Worm (Caenorhabditis elegans) whole organism, young adult: Measurements from ENCODE around the gene sre-30.

Experiments
- B0035.1 ChIP-seq: sonication (generic microtip); optimal IDR thresholded peaks from 2 replicates; lab custom pipeline; 2016; ENCODE audit warnings: missing genetic modification characterization, mild to moderate bottlenecking, missing compliant biosample characterization, missing genotype, missing genetic modification reagents
- D2030.7 ChIP-seq: fragments of 200-800 bp; sonication (Bioruptor generic); IDR thresholded peaks from 2 replicates; pipeline ENCODE4 v1.3.6; 2022; ENCODE audit warnings: missing genetic modification reagents, missing genetic modification characterization, missing compliant biosample characterization
- ZK185.1 ChIP-seq: sonication (generic microtip); optimal IDR thresholded peaks from 2 replicates; lab custom pipeline; 2016; ENCODE audit warnings: mild to moderate bottlenecking, missing genetic modification characterization, missing compliant biosample characterization; ENCODE audit not compliant: poor library complexity, severe bottlenecking
- ama-1 ChIP-seq, 3 experiments: fragments of 150-350 bp in 1 of 3; sonication (generic microtip) in 2 of 3; optimal IDR thresholded peaks; 2 replicates each; lab custom pipeline; 2014 to 2018; ENCODE audit warnings: missing biosample characterization in 2 of 3, missing genetic modification characterization in 2 of 3, missing genetic modification reagents in 2 of 3
- him-1 ChIP-seq: sonication (generic microtip); optimal IDR thresholded peaks from 2 replicates; lab custom pipeline; 2016; ENCODE audit warnings: missing genotype, missing genetic modification reagents, missing genetic modification characterization, missing compliant biosample characterization
- hrde-1 ChIP-seq: sonication (generic microtip); optimal IDR thresholded peaks from 2 replicates; lab custom pipeline; 2016; ENCODE audit warnings: missing genetic modification characterization, mild to moderate bottlenecking, missing compliant biosample characterization, moderate library complexity, missing genotype, missing genetic modification reagents, borderline replicate concordance
- lin-35 ChIP-seq, 3 experiments: fragments of 150-350 bp in 2 of 3; sonication (generic microtip) in 1 of 3; optimal IDR thresholded peaks; 2 replicates each; lab custom pipeline; 2014 to 2018; ENCODE audit warnings: missing biosample characterization in 3 of 3, missing genetic modification characterization in 3 of 3, missing genetic modification reagents in 3 of 3
- nfya-1 ChIP-seq: sonication (generic microtip); optimal IDR thresholded peaks from 2 replicates; lab custom pipeline; 2017; ENCODE audit warnings: antibody characterized with exemption, missing compliant biosample characterization, missing genetic modification characterization, borderline replicate concordance; ENCODE audit not compliant: insufficient read depth
- snpc-1.3 ChIP-seq: sonication (generic microtip); optimal IDR thresholded peaks from 2 replicates; lab custom pipeline; 2017; ENCODE audit warnings: missing genetic modification characterization, mild to moderate bottlenecking, missing compliant biosample characterization, antibody characterized with exemption, moderate library complexity, missing genotype, missing genetic modification reagents; ENCODE audit not compliant: insufficient read depth
- snpc-4 ChIP-seq, 5 experiments: fragments of 150-350 bp in 1 of 5; sonication (generic microtip) in 4 of 5; optimal IDR thresholded peaks; 2 replicates each; lab custom pipeline; 2014 to 2018; ENCODE audit warnings: missing genetic modification characterization in 5 of 5, missing biosample characterization in 3 of 5, antibody characterized with exemption in 2 of 5, mild to moderate bottlenecking in 2 of 5, missing compliant biosample characterization in 2 of 5, missing genotype in 2 of 5, moderate library complexity in 2 of 5, missing genetic modification reagents in 1 of 5
- tbx-9 ChIP-seq: sonication (generic microtip); optimal IDR thresholded peaks from 2 replicates; lab custom pipeline; 2016; ENCODE audit warnings: borderline replicate concordance, missing genetic modification characterization, inconsistent platforms, missing compliant biosample characterization
- unc-62 ChIP-seq: fragments of 150-350 bp; optimal IDR thresholded peaks from 2 replicates; lab custom pipeline; 2014; ENCODE audit warnings: missing biosample characterization, missing genetic modification reagents, missing genetic modification characterization

ce11 chrII:12387487-12387886, 18.8 kb downstream of the sre-30 start:
- TF ChIP-seq ama-1 (optimal IDR thresholded peaks at IDR 0.05; lab: Kevin White, UChicago) (no peak), ama-1 (GFP tag; optimal IDR thresholded peaks at IDR 0.05; lab: Kevin White, UChicago) (no peak), snpc-1.3 (tag; lab: Kevin White, UChicago) (no peak), D2030.7 (no peak), him-1 (tag; lab: Kevin White, UChicago) (no peak), unc-62 (GFP tag; lab: Kevin White, UChicago) (no peak), hrde-1 (tag; lab: Kevin White, UChicago) (no peak), lin-35 (GFP tag; optimal IDR thresholded peaks at IDR 0.05; lab: Kevin White, UChicago) (no peak), nfya-1 (tag; lab: Kevin White, UChicago) (no peak), B0035.1 (no peak), snpc-4 (GFP tag; optimal IDR thresholded peaks at IDR 0.05; lab: Kevin White, UChicago) (no peak), snpc-4 (tag; optimal IDR thresholded peaks at IDR 0.05; lab: Kevin White, UChicago) (no peak), tbx-9 (tag; lab: Kevin White, UChicago) (no peak), ZK185.1 (no peak)
